Fruit fly (Drosophila melanogaster) ovary, adult (tissue): Measurements from ENCODE around the gene toe.

Source experiments
- CG17801 ChIP-seq: fragments of 200-800 bp; optimal IDR thresholded peaks from 2 replicates; lab custom pipeline; 2019; ENCODE audit warnings: missing biosample characterization, mild to moderate bottlenecking, missing genetic modification characterization, moderate library complexity; ENCODE audit not compliant: partially characterized antibody

Gene toe

dm6 chr3L:12432392-12433012 is at the start of gene toe:
Gene toe, minus strand, starts transcription at chr3L:12432668.
- no peak for TF ChIP-seq CG17801 (GFP tag; lab: Kevin White, UChicago)

DNA sequence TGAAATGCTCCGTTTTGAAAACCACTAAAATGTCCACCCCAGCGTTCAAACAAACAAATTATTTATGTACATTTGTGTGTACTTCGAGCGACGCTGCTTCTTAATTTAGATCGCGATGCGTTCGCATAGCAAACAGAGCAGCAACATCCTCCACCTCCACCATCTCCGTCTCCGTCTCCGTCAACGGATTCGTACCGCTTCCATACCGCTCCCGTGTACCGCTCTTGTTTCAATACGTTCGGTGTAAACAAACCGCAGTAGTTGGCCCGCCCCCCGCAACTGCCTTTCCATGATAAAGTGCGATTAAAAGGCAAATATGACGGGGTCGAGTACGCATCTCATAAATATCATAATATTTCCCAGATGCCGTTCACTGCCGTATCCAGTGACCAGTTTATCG is 49.8 kb upstream of the toe start, which contains the start of gene CG33725:
Gene CG33725, plus strand, starts transcription at position 364 of the 400 bp plus-strand sequence.
- no peak for TF ChIP-seq CG17801 (GFP tag; lab: Kevin White, UChicago)

DNA sequence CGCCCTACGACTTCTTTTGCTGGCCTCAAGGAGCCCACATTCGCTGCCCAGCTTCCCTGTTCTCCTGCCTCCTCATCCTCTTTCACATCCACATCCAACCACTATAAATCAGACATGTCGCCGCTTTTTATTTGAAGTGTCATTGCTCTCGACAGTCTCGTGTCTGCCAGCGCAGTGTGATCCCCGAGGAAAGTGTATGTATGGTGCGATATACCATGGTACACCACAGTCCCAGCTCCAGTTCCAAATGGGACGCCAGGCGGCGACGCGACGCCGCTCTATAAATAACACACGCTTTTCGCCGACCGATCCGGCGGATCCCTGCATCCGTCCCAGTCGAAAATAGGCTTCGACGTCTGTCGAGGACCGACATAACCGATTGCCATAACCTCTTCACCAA is 45.8 kb upstream of the toe start:
- TF ChIP-seq CG17801 (GFP tag; lab: Kevin White, UChicago) = no peak

DNA sequence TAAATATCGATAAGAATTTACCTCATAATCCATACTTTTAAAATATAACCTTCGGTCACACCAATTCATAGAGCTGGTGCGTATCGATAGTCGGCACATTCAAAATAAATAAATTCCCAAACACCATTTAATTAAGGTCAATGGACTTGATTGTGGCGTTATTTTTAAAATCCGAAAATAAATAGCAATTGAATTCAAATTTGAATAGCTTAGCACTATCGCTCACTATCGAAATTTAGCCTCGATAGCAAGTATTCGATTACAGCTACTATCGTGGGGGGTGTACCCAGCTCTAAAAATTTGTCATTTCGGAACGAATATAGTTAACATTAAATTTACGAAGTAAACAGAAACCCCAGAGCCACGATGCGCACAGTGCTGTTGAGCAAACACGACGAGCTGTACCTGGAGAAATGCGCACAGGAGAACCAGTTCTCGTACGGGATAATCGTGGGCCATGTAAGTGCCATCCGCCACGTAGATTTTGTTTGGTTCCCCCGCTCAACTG is 39.1 kb upstream of the toe start, which contains the start of gene CG10616:
Gene CG10616, plus strand, starts transcription at position 258 of the 508 bp plus-strand sequence.
- TF ChIP-seq CG17801 (GFP tag; lab: Kevin White, UChicago) = no peak

DNA sequence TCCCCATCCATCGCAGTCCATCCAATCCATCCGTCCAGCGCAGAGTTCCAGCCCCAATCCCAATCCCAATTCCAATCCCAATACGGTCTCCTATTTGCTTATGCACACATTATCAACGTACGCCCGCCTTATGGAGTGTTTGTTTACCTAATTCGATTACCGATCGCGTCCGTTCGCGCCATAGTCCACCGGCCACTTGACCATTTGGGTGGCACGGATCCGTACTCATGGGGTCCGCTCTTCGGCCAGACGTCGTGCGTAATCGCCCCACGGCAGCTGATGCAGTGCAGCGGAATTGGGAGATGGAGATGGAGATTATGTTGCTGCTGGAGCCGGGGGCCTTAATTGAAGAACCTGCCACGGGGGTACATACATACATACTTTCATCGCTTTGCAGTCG is 38.0 kb upstream of the toe start:
- TF ChIP-seq CG17801 (GFP tag; lab: Kevin White, UChicago) = no peak

DNA sequence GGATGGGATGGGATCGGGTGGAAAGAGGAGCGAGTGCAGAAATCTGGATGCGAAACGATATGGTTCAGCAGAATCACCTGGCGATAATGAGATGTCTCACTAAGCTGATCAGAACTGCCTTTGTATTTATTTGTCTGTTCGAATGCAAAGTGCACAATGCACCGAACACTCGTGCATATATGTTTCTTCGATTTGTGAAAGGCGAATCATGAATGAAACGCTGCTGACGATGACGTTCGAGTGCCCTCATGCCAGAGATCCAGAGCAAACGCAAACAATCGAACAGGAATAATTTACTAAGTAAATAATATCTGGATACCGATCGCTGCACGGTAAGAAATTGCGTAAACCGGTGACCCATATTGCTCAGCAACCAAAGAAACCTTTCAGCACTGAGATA is 37.2 kb upstream of the toe start, which contains the start of gene CG32102:
Gene CG32102, minus strand, starts transcription at position 101 of the 400 bp plus-strand sequence.
- TF ChIP-seq CG17801 (GFP tag; lab: Kevin White, UChicago) = no peak

DNA sequence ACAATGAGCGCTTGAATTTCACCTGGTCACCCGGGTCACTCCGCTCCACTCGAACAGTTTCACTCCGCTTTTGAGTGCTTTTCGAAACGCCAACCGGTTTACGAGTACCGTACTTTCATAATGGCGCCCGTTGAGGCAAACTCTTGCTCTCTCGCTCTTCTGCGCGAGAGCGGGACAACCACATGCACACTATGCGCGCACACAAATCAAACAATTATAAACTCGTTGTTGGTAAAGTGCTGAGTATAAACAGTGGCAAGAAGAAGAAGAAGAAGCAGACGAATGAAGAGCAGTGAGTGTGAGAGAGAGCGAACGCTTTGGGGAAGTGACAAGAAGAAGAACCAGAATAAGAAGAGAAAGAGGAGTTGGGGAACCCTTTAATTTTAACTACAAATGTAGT is 35.5 kb upstream of the toe start, which contains the start of gene eyg:
Gene eyg, minus strand, starts transcription at position 6 of the 400 bp plus-strand sequence.
- no peak for TF ChIP-seq CG17801 (GFP tag; lab: Kevin White, UChicago)

- no peak for TF ChIP-seq CG17801 (GFP tag; lab: Kevin White, UChicago)
Observed at dm6 chr3L:12465229-12465628, 32.8 kb upstream of the toe start.

dm6 chr3L:12463580-12463979 is 31.1 kb upstream of the toe start:
- no peak for TF ChIP-seq CG17801 (GFP tag; lab: Kevin White, UChicago)

DNA sequence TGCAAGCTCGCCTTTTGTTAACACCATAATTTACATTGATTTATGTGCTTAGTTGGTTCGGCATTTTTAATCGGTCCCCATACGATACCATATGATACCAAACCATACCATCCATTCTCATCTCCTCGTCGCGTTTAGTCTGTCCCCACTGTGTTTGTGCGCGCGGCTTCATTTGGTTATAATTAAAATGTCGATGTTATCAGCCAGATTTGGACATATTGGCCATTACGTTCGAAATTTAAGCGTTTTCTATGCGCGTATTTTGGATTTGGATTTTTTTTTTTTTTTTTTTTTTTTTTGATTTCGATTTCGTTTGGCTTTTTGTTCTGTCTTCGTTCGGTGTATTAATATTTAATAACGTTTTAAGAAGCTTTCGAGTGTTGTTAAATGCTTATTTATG is 29.5 kb upstream of the toe start:
- TF ChIP-seq CG17801 (GFP tag; lab: Kevin White, UChicago) = no peak

dm6 chr3L:12456916-12457662 is 24.6 kb upstream of the toe start:
- TF ChIP-seq CG17801 (GFP tag; lab: Kevin White, UChicago) = no peak

DNA sequence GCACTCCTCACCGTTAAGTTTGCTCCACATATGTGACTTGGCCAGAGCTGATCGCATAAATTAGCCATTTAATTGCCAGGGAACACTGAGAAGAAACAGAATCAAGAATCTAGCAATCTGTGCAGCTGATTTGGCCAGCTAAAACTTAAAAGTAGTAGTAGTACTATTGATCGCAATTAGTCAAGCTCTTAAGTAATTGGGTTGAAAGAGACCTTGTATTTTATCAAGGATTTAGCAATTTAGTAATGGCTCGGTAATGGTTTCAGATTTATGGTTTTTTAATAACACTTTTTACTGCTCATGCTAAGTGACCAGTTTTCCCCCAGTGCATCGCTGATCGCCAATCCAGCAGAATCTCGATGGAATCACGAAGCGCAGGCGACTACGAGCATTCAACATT is 22.6 kb upstream of the toe start:
- TF ChIP-seq CG17801 (GFP tag; lab: Kevin White, UChicago) = no peak

DNA sequence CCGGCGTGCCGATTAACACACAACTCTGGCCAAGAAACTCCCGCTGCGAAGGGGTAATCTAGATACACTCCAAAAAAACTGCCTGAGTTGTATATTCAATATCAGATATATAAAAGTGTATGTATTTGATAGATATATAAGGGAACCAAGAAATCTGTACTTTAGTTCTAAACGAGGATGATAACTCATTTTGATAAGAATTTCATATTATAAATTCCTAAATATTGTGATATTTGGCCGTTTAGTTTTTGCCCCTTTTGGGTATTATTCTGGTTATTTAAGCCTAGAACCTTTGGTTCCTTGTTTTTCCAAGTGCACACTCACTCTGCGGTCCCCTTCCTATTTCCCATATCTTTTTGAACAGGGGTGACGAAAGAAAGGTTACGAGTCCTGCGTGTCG is 21.1 kb upstream of the toe start:
- TF ChIP-seq CG17801 (GFP tag; lab: Kevin White, UChicago) = no peak

- TF ChIP-seq CG17801 (GFP tag; lab: Kevin White, UChicago) = no peak
Observed at dm6 chr3L:12447501-12447900, 15.0 kb upstream of the toe start.

DNA sequence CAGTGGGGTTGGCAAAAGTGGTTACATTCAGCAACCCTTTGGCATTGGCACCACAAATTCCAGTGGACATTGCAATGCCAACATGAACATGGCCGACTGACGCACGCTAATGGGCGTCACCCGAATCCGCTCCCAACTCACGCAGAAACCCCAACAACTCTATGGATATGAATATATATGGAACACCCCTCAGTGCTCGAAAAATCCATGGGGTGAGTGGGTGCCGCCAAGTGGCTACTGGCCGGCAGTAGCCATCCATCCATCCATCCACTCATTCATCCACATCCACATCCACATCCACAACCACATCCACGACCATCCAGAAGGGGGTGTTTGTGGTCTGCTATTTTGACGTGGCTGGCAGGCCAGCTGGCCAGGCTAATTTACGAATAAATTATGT is 14.6 kb upstream of the toe start:
- no peak for TF ChIP-seq CG17801 (GFP tag; lab: Kevin White, UChicago)

DNA sequence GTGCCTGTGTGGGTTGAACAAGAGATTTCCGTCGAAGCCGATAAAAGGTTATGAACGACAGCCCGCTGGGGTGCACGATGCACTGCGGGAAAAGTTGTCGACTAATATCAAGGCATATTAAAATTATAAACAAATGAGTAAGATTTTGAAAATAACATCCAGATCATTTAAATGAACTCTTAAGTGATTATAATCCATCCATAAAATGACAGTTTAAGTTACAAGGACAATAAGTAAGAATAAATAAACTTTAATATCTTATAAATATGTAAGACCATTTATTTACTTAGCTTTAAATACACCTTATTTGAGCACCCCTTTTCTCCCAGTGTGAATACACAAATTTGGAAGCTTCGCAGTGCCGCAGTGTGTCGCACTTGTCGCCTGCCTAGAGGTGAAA is 11.6 kb upstream of the toe start:
- TF ChIP-seq CG17801 (GFP tag; lab: Kevin White, UChicago) = no peak
